Worm (Caenorhabditis elegans) whole organism, L2 larva: ENCODE results near the gene B0212.3.

Experiments used
- C34F6.9 ChIP-seq: fragments of 150-350 bp; optimal IDR thresholded peaks from 2 replicates; lab custom pipeline; 2014; ENCODE audit warnings: missing biosample characterization, missing genetic modification characterization
- F13H6.1 ChIP-seq: sonication (generic microtip); optimal IDR thresholded peaks from 2 replicates; lab custom pipeline; 2016; ENCODE audit warnings: missing genetic modification characterization, missing compliant biosample characterization
- Y55F3AM.14 ChIP-seq: fragments of 200-800 bp; sonication (Bioruptor generic); optimal IDR thresholded peaks from 2 replicates; lab custom pipeline; 2018; ENCODE audit warnings: mild to moderate bottlenecking, missing genetic modification characterization, missing compliant biosample characterization
- ZK546.5 ChIP-seq: sonication (generic microtip); optimal IDR thresholded peaks from 2 replicates; lab custom pipeline; 2017; ENCODE audit warnings: missing biosample characterization, missing genetic modification characterization
- alr-1 ChIP-seq: fragments of 150-350 bp; optimal IDR thresholded peaks from 2 replicates; lab custom pipeline; 2014; ENCODE audit warnings: missing biosample characterization, missing genetic modification characterization
- aly-2 ChIP-seq: fragments of 150-350 bp; optimal IDR thresholded peaks from 2 replicates; lab custom pipeline; 2014; ENCODE audit warnings: missing biosample characterization, missing genetic modification characterization
- ceh-16 ChIP-seq: fragments of 150-350 bp; optimal IDR thresholded peaks from 2 replicates; lab custom pipeline; 2014; ENCODE audit warnings: missing biosample characterization, missing genetic modification characterization
- ceh-82 ChIP-seq: fragments of 150-350 bp; optimal IDR thresholded peaks from 2 replicates; lab custom pipeline; 2014; ENCODE audit warnings: missing biosample characterization, missing genetic modification characterization
- dmd-4 ChIP-seq: sonication (generic microtip); optimal IDR thresholded peaks from 2 replicates; lab custom pipeline; 2017; ENCODE audit warnings: missing biosample characterization, missing genetic modification characterization
- elt-1 ChIP-seq: fragments of 150-350 bp; optimal IDR thresholded peaks from 2 replicates; lab custom pipeline; 2014; ENCODE audit warnings: missing biosample characterization, missing genetic modification characterization
- elt-3 ChIP-seq: sonication (generic microtip); optimal IDR thresholded peaks from 2 replicates; lab custom pipeline; 2017; ENCODE audit warnings: missing biosample characterization, missing genetic modification characterization
- fos-1 ChIP-seq: fragments of 150-350 bp; optimal IDR thresholded peaks from 2 replicates; lab custom pipeline; 2014; ENCODE audit warnings: missing biosample characterization, missing genetic modification characterization
- gmeb-1 ChIP-seq: fragments of 150-350 bp; optimal IDR thresholded peaks from 2 replicates; lab custom pipeline; 2014; ENCODE audit warnings: missing biosample characterization, missing genetic modification characterization
- lin-11 ChIP-seq: fragments of 150-350 bp; sonication (generic microtip); optimal IDR thresholded peaks from 2 replicates; lab custom pipeline; 2014; ENCODE audit warnings: missing biosample characterization, missing genetic modification characterization, inconsistent platforms, mixed read lengths
- lin-39 ChIP-seq: fragments of 150-350 bp; optimal IDR thresholded peaks from 2 replicates; lab custom pipeline; 2014; ENCODE audit warnings: missing biosample characterization, missing genetic modification reagents, missing genetic modification characterization
- lsy-2 ChIP-seq, 2 experiments: fragments of 150-350 bp in 1 of 2; sonication (generic microtip) in 1 of 2; optimal IDR thresholded peaks; 2 replicates each; lab custom pipeline; 2014 to 2017; ENCODE audit warnings: missing biosample characterization in 2 of 2, missing genetic modification characterization in 2 of 2
- mab-5 ChIP-seq: fragments of 150-350 bp; optimal IDR thresholded peaks from 2 replicates; lab custom pipeline; 2014; ENCODE audit warnings: missing biosample characterization, missing genetic modification characterization
- mbf-1 ChIP-seq: sonication (generic microtip); optimal IDR thresholded peaks from 2 replicates; lab custom pipeline; 2017; ENCODE audit warnings: missing biosample characterization, missing genetic modification characterization
- mdl-1 ChIP-seq, 2 experiments: fragments of 150-350 bp in 1 of 2; sonication (generic microtip) in 1 of 2; optimal IDR thresholded peaks; 2 replicates each; lab custom pipeline; 2017; ENCODE audit warnings: missing biosample characterization in 2 of 2, missing genetic modification characterization in 2 of 2
- nhr-10 ChIP-seq: sonication (generic microtip); optimal IDR thresholded peaks from 2 replicates; lab custom pipeline; 2017; ENCODE audit warnings: missing biosample characterization, missing genetic modification characterization
- nhr-11 ChIP-seq: fragments of 150-350 bp; optimal IDR thresholded peaks from 2 replicates; lab custom pipeline; 2014; ENCODE audit warnings: missing biosample characterization, missing genetic modification characterization
- nhr-12 ChIP-seq: fragments of 150-350 bp; optimal IDR thresholded peaks from 2 replicates; lab custom pipeline; 2014; ENCODE audit warnings: missing biosample characterization, missing genetic modification characterization
- nhr-129 ChIP-seq: fragments of 150-350 bp; optimal IDR thresholded peaks from 2 replicates; lab custom pipeline; 2014; ENCODE audit warnings: missing biosample characterization, missing genetic modification characterization
- nhr-21 ChIP-seq: fragments of 150-350 bp; optimal IDR thresholded peaks from 2 replicates; lab custom pipeline; 2014; ENCODE audit warnings: missing biosample characterization, missing genetic modification characterization
- nhr-23 ChIP-seq: fragments of 150-350 bp; optimal IDR thresholded peaks from 2 replicates; lab custom pipeline; 2014; ENCODE audit warnings: missing biosample characterization, missing genetic modification reagents, missing genetic modification characterization
- nhr-237 ChIP-seq: fragments of 150-350 bp; optimal IDR thresholded peaks from 2 replicates; lab custom pipeline; 2014; ENCODE audit warnings: missing biosample characterization, missing genetic modification characterization
- nhr-25 ChIP-seq: fragments of 150-350 bp; sonication (generic microtip); optimal IDR thresholded peaks from 3 replicates; lab custom pipeline; 2014; ENCODE audit warnings: missing biosample characterization, missing genetic modification characterization
- nhr-6 ChIP-seq: fragments of 150-350 bp; optimal IDR thresholded peaks from 2 replicates; lab custom pipeline; 2014; ENCODE audit warnings: missing biosample characterization, missing genetic modification characterization
- nhr-77 ChIP-seq: fragments of 150-350 bp; optimal IDR thresholded peaks from 2 replicates; lab custom pipeline; 2014; ENCODE audit warnings: missing biosample characterization, missing genetic modification characterization
- peb-1 ChIP-seq: fragments of 150-350 bp; optimal IDR thresholded peaks from 2 replicates; lab custom pipeline; 2014; ENCODE audit warnings: missing biosample characterization, missing genetic modification characterization
- skn-1 ChIP-seq: sonication (generic microtip); optimal IDR thresholded peaks from 2 replicates; lab custom pipeline; 2017; ENCODE audit warnings: missing biosample characterization, missing genetic modification characterization
- sma-3 ChIP-seq: sonication (generic microtip); optimal IDR thresholded peaks from 2 replicates; lab custom pipeline; 2016; ENCODE audit warnings: missing genetic modification reagents, missing genetic modification characterization, missing compliant biosample characterization
- sma-9 ChIP-seq, 2 experiments: fragments of 150-350 bp in 1 of 2; sonication (generic microtip) in 1 of 2; optimal IDR thresholded peaks; 2 replicates each; lab custom pipeline; 2014 to 2016; ENCODE audit warnings: missing genetic modification characterization in 2 of 2, mild to moderate bottlenecking in 1 of 2, missing biosample characterization in 1 of 2, missing compliant biosample characterization in 1 of 2, missing genetic modification reagents in 1 of 2, moderate library complexity in 1 of 2
- unc-55 ChIP-seq: fragments of 150-350 bp; sonication (generic microtip); optimal IDR thresholded peaks from 3 replicates; lab custom pipeline; 2014; ENCODE audit warnings: missing biosample characterization, missing genetic modification reagents, missing genetic modification characterization
- zag-1 ChIP-seq: fragments of 150-350 bp; optimal IDR thresholded peaks from 2 replicates; lab custom pipeline; 2014; ENCODE audit warnings: missing biosample characterization, missing genetic modification characterization
- ztf-11 ChIP-seq: sonication (generic microtip); optimal IDR thresholded peaks from 2 replicates; lab custom pipeline; 2017; ENCODE audit warnings: missing biosample characterization, missing genetic modification characterization

Gene B0212.3

ce11 chrIV:3539872-3540271 lies at the start of gene B0212.3:
TSS of gene B0212.3 (plus strand) at chrIV:3540172.
- TF ChIP-seq gmeb-1 (tag; lab: Kevin White, UChicago) = no peak
- TF ChIP-seq nhr-10 (tag; lab: Kevin White, UChicago) = no peak
- no peak for TF ChIP-seq nhr-12 (tag; lab: Kevin White, UChicago)
- TF ChIP-seq alr-1 (tag; lab: Kevin White, UChicago) = no peak
- no peak for TF ChIP-seq nhr-25 (tag; lab: Kevin White, UChicago)
- no peak for TF ChIP-seq lsy-2 (tag; optimal IDR thresholded peaks at IDR 0.05; lab: Kevin White, UChicago)
- no peak for TF ChIP-seq nhr-237 (tag; lab: Kevin White, UChicago)
- no peak for TF ChIP-seq nhr-77 (tag; lab: Kevin White, UChicago)
- no peak for TF ChIP-seq skn-1
- no peak for TF ChIP-seq fos-1
- TF ChIP-seq mab-5 (tag; lab: Kevin White, UChicago) = no peak
- TF ChIP-seq ceh-82 (tag; lab: Kevin White, UChicago) = no peak
- no peak for TF ChIP-seq lin-11 (tag; lab: Kevin White, UChicago)

ce11 chrIV:3491477-3491876 lies 48.5 kb upstream of the B0212.3 start, which contains the start of gene srz-78:
TSS of gene srz-78 (plus strand) at chrIV:3491777.
- no peak for TF ChIP-seq lin-11 (tag; lab: Kevin White, UChicago)
- TF ChIP-seq Y55F3AM.14 (GFP tag; lab: Kevin White, UChicago) = no peak
- no peak for TF ChIP-seq nhr-23 (tag; lab: Kevin White, UChicago)
- TF ChIP-seq nhr-21 (tag; lab: Kevin White, UChicago) = no peak
- no peak for TF ChIP-seq nhr-77 (tag; lab: Kevin White, UChicago)
- no peak for TF ChIP-seq unc-55 (GFP tag; lab: Kevin White, UChicago)
- no peak for TF ChIP-seq lsy-2 (tag; optimal IDR thresholded peaks at IDR 0.05; lab: Kevin White, UChicago)
- TF ChIP-seq alr-1 (tag; lab: Kevin White, UChicago) = no peak
- TF ChIP-seq aly-2 (tag; lab: Kevin White, UChicago) = no peak
- no peak for TF ChIP-seq C34F6.9
- TF ChIP-seq peb-1 = no peak
- no peak for TF ChIP-seq ztf-11 (tag; lab: Kevin White, UChicago)
- TF ChIP-seq nhr-6 = no peak
- TF ChIP-seq sma-9 (GFP tag; optimal IDR thresholded peaks at IDR 0.05; lab: Kevin White, UChicago) = no peak
- TF ChIP-seq sma-9 (tag; optimal IDR thresholded peaks at IDR 0.05; lab: Kevin White, UChicago) = no peak
- TF ChIP-seq zag-1 (tag; lab: Kevin White, UChicago) = no peak
- no peak for TF ChIP-seq ceh-16 (tag; lab: Kevin White, UChicago)
- TF ChIP-seq nhr-129 (tag; lab: Kevin White, UChicago) = no peak
- TF ChIP-seq dmd-4 (tag; lab: Kevin White, UChicago) = no peak
- TF ChIP-seq sma-3 = no peak

ce11 chrIV:3493310-3493709 lies 46.7 kb upstream of the B0212.3 start, which contains the start of gene srz-79:
TSS of gene srz-79 (plus strand) at chrIV:3493610.
- TF ChIP-seq C34F6.9 = no peak
- no peak for TF ChIP-seq F13H6.1 (tag; lab: Kevin White, UChicago)
- TF ChIP-seq nhr-10 (tag; lab: Kevin White, UChicago) = no peak
- no peak for TF ChIP-seq nhr-237 (tag; lab: Kevin White, UChicago)
- TF ChIP-seq elt-1 (tag; lab: Kevin White, UChicago) = no peak
- no peak for TF ChIP-seq aly-2 (tag; lab: Kevin White, UChicago)
- TF ChIP-seq ZK546.5 = no peak
- no peak for TF ChIP-seq sma-3

- TF ChIP-seq elt-3 (tag; lab: Kevin White, UChicago) (no peak), F13H6.1 (tag; lab: Kevin White, UChicago) (no peak), elt-1 (tag; lab: Kevin White, UChicago) (no peak), nhr-11 (tag; lab: Kevin White, UChicago) (no peak), lsy-2 (tag; optimal IDR thresholded peaks at IDR 0.05; lab: Kevin White, UChicago) (no peak), fos-1 (no peak), lin-39 (tag; lab: Kevin White, UChicago) (no peak)
Measured at ce11 chrIV:3496358-3496757, 43.6 kb upstream of the B0212.3 start, which contains the start of gene C09G12.17. TSS of gene C09G12.17 (minus strand) at chrIV:3496458.

- TF ChIP-seq mdl-1 (tag; optimal IDR thresholded peaks at IDR 0.05; lab: Kevin White, UChicago) (no peak), fos-1 (no peak), lin-11 (tag; lab: Kevin White, UChicago) (no peak), mbf-1 (no peak), ceh-16 (tag; lab: Kevin White, UChicago) (no peak)
Measured at ce11 chrIV:3497909-3498308, 42.1 kb upstream of the B0212.3 start, which contains the start of gene ceh-53. TSS of gene ceh-53 (plus strand) at chrIV:3498209.
